Fruit fly (Drosophila melanogaster): ENCODE results near the gene Kcmf1.
A peak's percentile ranks its signal among the peaks of the same experiment; 100 is the strongest.

Kcmf1 gene

DNA sequence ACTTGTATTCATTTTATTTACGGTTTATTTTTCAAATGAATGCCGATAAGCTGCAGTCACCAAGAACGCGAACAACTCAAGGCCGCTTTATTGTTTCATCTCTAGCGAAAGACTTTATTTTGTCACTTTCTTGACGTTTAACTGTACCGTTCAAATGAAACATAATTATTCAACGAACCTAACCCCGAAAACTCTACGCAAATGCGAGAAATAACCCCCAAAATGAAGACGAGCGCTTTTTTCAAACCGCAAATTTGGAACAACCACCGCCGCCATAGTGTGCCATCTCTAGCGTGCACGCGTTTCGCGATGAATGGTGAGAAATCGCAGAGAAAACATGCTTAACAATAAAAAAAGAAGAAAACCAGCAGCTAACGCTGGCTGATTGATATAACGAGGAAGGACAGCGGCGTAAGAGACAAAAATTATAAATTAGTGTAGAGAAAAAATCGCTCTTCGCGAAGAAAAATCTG is 30.1 kb downstream of the Kcmf1 start, which contains the start of gene CG11970 (continued):
- TF ChIP-seq CG34376 (GFP tag; optimal IDR thresholded peaks at IDR 0.05) (peak; percentile 5), CG2875 (GFP tag; optimal IDR thresholded peaks at IDR 0.05) (no peak), CG7357 (GFP tag; IDR thresholded peaks at IDR 0.05) (no peak), CG16815 (GFP tag; optimal IDR thresholded peaks at IDR 0.05) (no peak), zf30C (GFP tag; optimal IDR thresholded peaks at IDR 0.05) (no peak), CG11560 (tag; IDR thresholded peaks at IDR 0.05) (no peak), NFAT (GFP tag; IDR thresholded peaks at IDR 0.05) (peak; percentile 48; the same call in 1 of the 2 replicates), CrebB (tag; optimal IDR thresholded peaks at IDR 0.05) (no peak), tup (GFP tag; optimal IDR thresholded peaks at IDR 0.05) (no peak), Ravus (GFP tag; IDR thresholded peaks at IDR 0.05) (no peak), Sin3A (optimal IDR thresholded peaks at IDR 0.05) (peak; percentile 79), zfh2 (GFP tag; optimal IDR thresholded peaks at IDR 0.05) (peak; percentile 65), CG31441 (GFP tag; IDR thresholded peaks at IDR 0.05) (no peak), fu2 (GFP tag; optimal IDR thresholded peaks at IDR 0.05) (peak; percentile 32), CG7928 (GFP tag; optimal IDR thresholded peaks at IDR 0.05) (no peak), dpn (GFP tag; optimal IDR thresholded peaks at IDR 0.05) (peak; percentile 51 to 61), grau (tag; optimal IDR thresholded peaks at IDR 0.05) (peak; percentile 46), Ets97D (GFP tag; optimal IDR thresholded peaks at IDR 0.05) (peak; percentile 28), CoRest (tag; optimal IDR thresholded peaks at IDR 0.05) (peak; percentile 50), pfk (GFP tag; optimal IDR thresholded peaks at IDR 0.05) (no peak), CG11398 (GFP tag; optimal IDR thresholded peaks at IDR 0.05) (no peak), CG32772 (GFP tag; IDR thresholded peaks at IDR 0.05) (no peak; the same call in 1 of the 2 replicates), Antp (GFP tag; optimal IDR thresholded peaks at IDR 0.05) (peak; percentile 45), oc (tag; optimal IDR thresholded peaks at IDR 0.05) (no peak), ase (GFP tag; IDR thresholded peaks at IDR 0.05) (no peak), Lpt (GFP tag; optimal IDR thresholded peaks at IDR 0.05) (no peak), CG8089 (GFP tag; optimal IDR thresholded peaks at IDR 0.05) (peak; percentile 8), Vsx1 (GFP tag; optimal IDR thresholded peaks at IDR 0.05) (no peak), Hand (GFP tag; optimal IDR thresholded peaks at IDR 0.05) (no peak), B-H1 (GFP tag; IDR thresholded peaks at IDR 0.05) (no peak), hth (optimal IDR thresholded peaks at IDR 0.05) (no peak), CG14667 (GFP tag; IDR thresholded peaks at IDR 0.05) (no peak), Sry-β (GFP tag; optimal IDR thresholded peaks at IDR 0.05) (peak; percentile 48), CG11456 (GFP tag; IDR thresholded peaks at IDR 0.05) (no peak), pum (GFP tag; optimal IDR thresholded peaks at IDR 0.05) (peak; percentile 21), Atf-2 (GFP tag; optimal IDR thresholded peaks at IDR 0.05) (peak; percentile 17), CG2120 (GFP tag; optimal IDR thresholded peaks at IDR 0.05) (peak; percentile 68), CG17568 (GFP tag; optimal IDR thresholded peaks at IDR 0.05) (no peak), vnd (GFP tag; IDR thresholded peaks at IDR 0.05; ENCODE audit: partially characterized antibody) (0 out of 3 replicates have a peak, but pooled peaks have one; percentile 20), z (GFP tag; IDR thresholded peaks at IDR 0.05) (no peak), Hmx (GFP tag; optimal IDR thresholded peaks at IDR 0.05) (no peak), CG11085 (GFP tag; IDR thresholded peaks at IDR 0.05) (0 out of 2 replicates have a peak, but pooled peaks have one; percentile 44), CG17912 (GFP tag; optimal IDR thresholded peaks at IDR 0.05) (no peak), E2f1 (GFP tag; IDR thresholded peaks at IDR 0.05) (no peak), danr (GFP tag; IDR thresholded peaks at IDR 0.05) (no peak), CG6791 (GFP tag; IDR thresholded peaks at IDR 0.05; ENCODE audit: partially characterized antibody) (no peak), dmrt11E (tag; optimal IDR thresholded peaks at IDR 0.05) (peak; percentile 22), CG4854 (GFP tag; optimal IDR thresholded peaks at IDR 0.05) (no peak), Atf3 (GFP tag; optimal IDR thresholded peaks at IDR 0.05) (peak; percentile 22), mld (GFP tag; IDR thresholded peaks at IDR 0.05; ENCODE audit: partially characterized antibody) (no peak), sug (tag; optimal IDR thresholded peaks at IDR 0.05) (peak; percentile 47), Ada2b (GFP tag; IDR thresholded peaks at IDR 0.05) (peak; percentile 16; the same call in 1 of the 2 replicates)
